Fruit fly (Drosophila melanogaster) S2 (cell line): ENCODE measurements around the gene CG44475.

Experiments used
- CG8478 ChIP-seq: fragments of >200 bp; optimal IDR thresholded peaks from 2 replicates; lab custom pipeline; 2018
- CTCF ChIP-seq, 2 experiments: fragments of >200 bp; optimal IDR thresholded peaks; 2 replicates each; lab custom pipeline; 2018

dm6 chr2L:15886187-15886586 is 3.2 kb upstream of the CG44475 start:
- TF ChIP-seq CTCF (optimal IDR thresholded peaks at IDR 0.05; lab: Kevin White, UChicago) (no peak), CG8478 (lab: Kevin White, UChicago) (no peak)
